Worm (Caenorhabditis elegans): ENCODE results near the gene ocr-4.

DNA sequence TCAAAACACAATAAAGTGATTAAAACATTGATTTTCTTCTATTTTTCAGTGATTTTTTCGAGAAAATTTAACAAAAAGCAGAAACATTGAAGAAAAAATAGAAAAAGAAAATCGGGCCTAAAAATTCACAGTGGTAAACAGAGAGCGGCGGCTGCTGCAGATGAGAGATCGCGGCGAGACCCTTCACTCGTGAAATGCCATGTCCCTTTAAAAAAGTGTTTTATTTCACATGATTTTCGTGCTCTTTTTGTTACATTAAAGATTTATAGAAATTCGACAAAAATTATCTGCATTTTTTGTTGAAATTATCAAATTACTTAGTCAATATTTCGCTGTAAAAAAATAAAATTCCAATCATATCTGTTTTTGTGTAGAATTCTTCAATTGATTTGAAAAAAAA lies 18.6 kb downstream of the ocr-4 start:
- TF ChIP-seq unc-62 (GFP tag; optimal IDR thresholded peaks at IDR 0.05) (no peak), mdl-1 (tag; optimal IDR thresholded peaks at IDR 0.05) (peak in 1 of 2 experiments; percentile 23), lsy-2 (tag; optimal IDR thresholded peaks at IDR 0.05) (peak; percentile 61 to 86), ztf-4 (tag; optimal IDR thresholded peaks at IDR 0.05) (no peak), efl-1 (optimal IDR thresholded peaks at IDR 0.05) (peak; percentile 60 to 66), efl-1 (GFP tag; optimal IDR thresholded peaks at IDR 0.05 in 1 of 2) (peak; percentile 51 to 92), snpc-4 (tag; optimal IDR thresholded peaks at IDR 0.05) (peak; percentile 43), nhr-90 (tag; optimal IDR thresholded peaks at IDR 0.05; ENCODE audit: poor library complexity) (peak; percentile 41), elt-2 (tag; optimal IDR thresholded peaks at IDR 0.05) (no peak)
